Fruit fly (Drosophila melanogaster) whole organism, embryonic: ENCODE data around the gene Tti1.

Experiments used
- ATbp ChIP-seq: fragments of 200-800 bp; sonication (Bioruptor generic); optimal IDR thresholded peaks from 2 replicates; lab custom pipeline; 2017; ENCODE audit warnings: missing biosample characterization, mild to moderate bottlenecking, missing genetic modification characterization, missing genetic modification reagents
- BtbVII ChIP-seq: fragments of 200-800 bp; sonication (Bioruptor generic); optimal IDR thresholded peaks from 3 replicates; lab custom pipeline; 2017; ENCODE audit warnings: missing biosample characterization, mild to moderate bottlenecking, missing genetic modification characterization
- CG10366 ChIP-seq: fragments of 200-800 bp; sonication (Bioruptor generic); IDR thresholded peaks from 2 replicates; pipeline ENCODE4 v1.3.6; 2022; ENCODE audit warnings: missing biosample characterization, missing genetic modification characterization
- CG10979 ChIP-seq: fragments of 200-800 bp; sonication (Bioruptor generic); optimal IDR thresholded peaks from 2 replicates; lab custom pipeline; 2018; ENCODE audit warnings: missing biosample characterization, mild to moderate bottlenecking, missing genetic modification characterization, moderate library complexity
- CG11398 ChIP-seq: fragments of 200-800 bp; sonication (Bioruptor generic); optimal IDR thresholded peaks from 2 replicates; lab custom pipeline; 2016; ENCODE audit warnings: missing biosample characterization, missing genetic modification characterization
- CG12071 ChIP-seq: fragments of 200-800 bp; sonication (Bioruptor generic); optimal IDR thresholded peaks from 3 replicates; lab custom pipeline; 2018; ENCODE audit warnings: missing biosample characterization, mild to moderate bottlenecking, missing genetic modification characterization
- CG13123 ChIP-seq: fragments of 200-800 bp; sonication (Bioruptor generic); optimal IDR thresholded peaks from 2 replicates; lab custom pipeline; 2016; ENCODE audit warnings: missing biosample characterization, missing genetic modification characterization
- CG14441 ChIP-seq: fragments of 200-800 bp; sonication (Bioruptor generic); IDR thresholded peaks from 2 replicates; pipeline ENCODE4 v1.3.6; 2022; ENCODE audit warnings: missing biosample characterization, missing genetic modification characterization
- CG15479 ChIP-seq: fragments of 200-800 bp; sonication (Bioruptor generic); optimal IDR thresholded peaks from 3 replicates; lab custom pipeline; 2019; ENCODE audit warnings: missing biosample characterization, mild to moderate bottlenecking, missing genetic modification characterization, moderate library complexity
- CG16863 ChIP-seq: fragments of 200-800 bp; sonication (Bioruptor generic); optimal IDR thresholded peaks from 3 replicates; lab custom pipeline; 2016; ENCODE audit warnings: missing biosample characterization, missing genetic modification characterization
- CG17385 ChIP-seq: fragments of 200-800 bp; sonication (Bioruptor generic); optimal IDR thresholded peaks from 3 replicates; lab custom pipeline; 2018; ENCODE audit warnings: missing biosample characterization, mild to moderate bottlenecking, missing genetic modification characterization
- CG18599 ChIP-seq: fragments of 200-800 bp; sonication (Bioruptor generic); optimal IDR thresholded peaks from 3 replicates; lab custom pipeline; 2017; ENCODE audit warnings: missing biosample characterization, missing genetic modification characterization, mild to moderate bottlenecking, moderate library complexity, missing genetic modification reagents
- CG18764 ChIP-seq: fragments of 200-800 bp; sonication (Bioruptor generic); optimal IDR thresholded peaks from 3 replicates; lab custom pipeline; 2016; ENCODE audit warnings: missing biosample characterization, missing genetic modification characterization
- CG34422 ChIP-seq: fragments of 200-800 bp; sonication (Bioruptor generic); IDR thresholded peaks from 3 replicates; pipeline ENCODE4 v1.3.6; 2022; ENCODE audit warnings: missing biosample characterization, missing genetic modification characterization
- CG4820 ChIP-seq: fragments of 200-800 bp; sonication (Bioruptor generic); optimal IDR thresholded peaks from 3 replicates; lab custom pipeline; 2016; ENCODE audit warnings: missing biosample characterization, missing genetic modification characterization
- Dll ChIP-seq: fragments of 200-800 bp; sonication (Bioruptor generic); IDR thresholded peaks from 4 replicates; pipeline ENCODE4 v1.3.6; 2022; ENCODE audit warnings: missing biosample characterization, missing genetic modification characterization; ENCODE audit not compliant: partially characterized antibody
- Fer1 ChIP-seq: fragments of 200-800 bp; sonication (Bioruptor generic); optimal IDR thresholded peaks from 2 replicates; lab custom pipeline; 2017; ENCODE audit warnings: missing biosample characterization, mild to moderate bottlenecking, missing genetic modification characterization
- GATAe ChIP-seq: fragments of 200-800 bp; sonication (Bioruptor generic); conservative IDR thresholded peaks from 2 replicates; pipeline ENCODE4 v1.3.6; 2022; ENCODE audit warnings: missing biosample characterization, missing genetic modification characterization
- Hand ChIP-seq: fragments of 200-800 bp; sonication (Bioruptor generic); optimal IDR thresholded peaks from 2 replicates; lab custom pipeline; 2017; ENCODE audit warnings: mild to moderate bottlenecking, missing biosample characterization, missing genetic modification reagents, missing genetic modification characterization
- HmgD ChIP-seq: fragments of 200-800 bp; sonication (Bioruptor generic); optimal IDR thresholded peaks from 3 replicates; lab custom pipeline; 2016; ENCODE audit warnings: missing biosample characterization, missing genetic modification characterization
- HmgZ ChIP-seq: fragments of 200-800 bp; sonication (Bioruptor generic); optimal IDR thresholded peaks from 2 replicates; lab custom pipeline; 2018; ENCODE audit warnings: missing biosample characterization, mild to moderate bottlenecking, missing genetic modification characterization
- Jarid2 ChIP-seq: fragments of 200-800 bp; sonication (Bioruptor generic); optimal IDR thresholded peaks from 3 replicates; lab custom pipeline; 2017; ENCODE audit warnings: mild to moderate bottlenecking, missing biosample characterization, missing genetic modification reagents, missing genetic modification characterization
- Mad ChIP-seq: fragments of 200-800 bp; sonication (Bioruptor generic); optimal IDR thresholded peaks from 2 replicates; lab custom pipeline; 2016; ENCODE audit warnings: missing biosample characterization, missing genetic modification characterization
- Med ChIP-seq: fragments of 200-800 bp; sonication (Bioruptor generic); peaks from one replicate; lab custom pipeline; 2016; ENCODE audit warnings: missing biosample characterization, missing genetic modification characterization, mild to moderate bottlenecking, inconsistent platforms, moderate library complexity
- NFAT ChIP-seq: fragments of 200-800 bp; sonication (Bioruptor generic); IDR thresholded peaks from 2 replicates; pipeline ENCODE4 v1.3.6; 2022; ENCODE audit warnings: missing biosample characterization, missing genetic modification characterization
- Nf-YA ChIP-seq: fragments of 200-800 bp; sonication (Bioruptor generic); IDR thresholded peaks from 2 replicates; pipeline ENCODE4 v1.3.6; 2022; ENCODE audit warnings: missing biosample characterization, missing genetic modification characterization
- Opbp ChIP-seq: fragments of 200-800 bp; sonication (Bioruptor generic); IDR thresholded peaks from 3 replicates; pipeline ENCODE4 v1.3.6; 2022; ENCODE audit warnings: missing biosample characterization, missing genetic modification characterization; ENCODE audit not compliant: partially characterized antibody
- Poxn ChIP-seq: fragments of 200-800 bp; sonication (Bioruptor generic); IDR thresholded peaks from 2 replicates; pipeline ENCODE4 v1.3.6; 2022; ENCODE audit warnings: missing biosample characterization, missing genetic modification characterization
- Ravus ChIP-seq: fragments of 200-800 bp; sonication (Bioruptor generic); IDR thresholded peaks from 2 replicates; pipeline ENCODE4 v1.3.6; 2022; ENCODE audit warnings: missing biosample characterization, missing genetic modification characterization
- Tbp ChIP-seq: fragments of >200 bp; optimal IDR thresholded peaks from 2 replicates; lab custom pipeline; 2018; ENCODE audit warnings: missing biosample characterization, missing genetic modification characterization
- aop ChIP-seq: fragments of 200-800 bp; sonication (Bioruptor generic); IDR thresholded peaks from 2 replicates; pipeline ENCODE4 v1.3.6; 2022; ENCODE audit warnings: missing biosample characterization, missing genetic modification characterization
- bcd ChIP-seq: fragments of 200-800 bp; sonication (Bioruptor generic); optimal IDR thresholded peaks from 2 replicates; lab custom pipeline; 2017; ENCODE audit warnings: missing biosample characterization, mild to moderate bottlenecking, missing genetic modification characterization
- cas ChIP-seq: fragments of 200-800 bp; sonication (Bioruptor generic); IDR thresholded peaks from 2 replicates; pipeline ENCODE4 v1.3.6; 2022; ENCODE audit warnings: missing biosample characterization, missing genetic modification characterization
- cato ChIP-seq: fragments of 200-800 bp; sonication (Bioruptor generic); optimal IDR thresholded peaks from 2 replicates; lab custom pipeline; 2016; ENCODE audit warnings: missing biosample characterization, missing genetic modification characterization, borderline replicate concordance
- da ChIP-seq: fragments of 200-800 bp; sonication (Bioruptor generic); optimal IDR thresholded peaks from 2 replicates; lab custom pipeline; 2016; ENCODE audit warnings: missing biosample characterization, missing genetic modification characterization
- dati ChIP-seq: fragments of 200-800 bp; sonication (Bioruptor generic); IDR thresholded peaks from 2 replicates; pipeline ENCODE4 v1.3.6; 2022; ENCODE audit warnings: missing biosample characterization, missing genetic modification characterization
- dimm ChIP-seq: fragments of 200-800 bp; sonication (Bioruptor generic); IDR thresholded peaks from 2 replicates; pipeline ENCODE4 v1.3.6; 2022; ENCODE audit warnings: missing biosample characterization, missing genetic modification characterization
- exex ChIP-seq: fragments of 200-800 bp; sonication (Bioruptor generic); optimal IDR thresholded peaks from 4 replicates; lab custom pipeline; 2018; ENCODE audit warnings: missing biosample characterization, mild to moderate bottlenecking, missing genetic modification characterization, moderate library complexity
- fd102C ChIP-seq: fragments of 200-800 bp; sonication (Bioruptor generic); optimal IDR thresholded peaks from 2 replicates; lab custom pipeline; 2018; ENCODE audit warnings: missing biosample characterization, mild to moderate bottlenecking, missing genetic modification characterization, moderate library complexity
- fd96Cb ChIP-seq: fragments of 200-800 bp; sonication (Bioruptor generic); optimal IDR thresholded peaks from 2 replicates; lab custom pipeline; 2018; ENCODE audit warnings: missing biosample characterization, mild to moderate bottlenecking, missing genetic modification characterization, moderate library complexity
- klu ChIP-seq: fragments of 200-800 bp; sonication (Bioruptor generic); IDR thresholded peaks from 2 replicates; pipeline ENCODE4 v1.3.6; 2022; ENCODE audit warnings: missing biosample characterization, missing genetic modification characterization
- kni ChIP-seq: fragments of 200-800 bp; sonication (Bioruptor generic); optimal IDR thresholded peaks from 3 replicates; lab custom pipeline; 2017; ENCODE audit warnings: mild to moderate bottlenecking, missing biosample characterization, missing genetic modification reagents, missing genetic modification characterization
- oc ChIP-seq: fragments of 200-800 bp; sonication (Bioruptor generic); optimal IDR thresholded peaks from 2 replicates; lab custom pipeline; 2018; ENCODE audit warnings: missing biosample characterization, mild to moderate bottlenecking, missing genetic modification characterization, moderate library complexity
- org-1 ChIP-seq: fragments of 200-800 bp; sonication (Bioruptor generic); optimal IDR thresholded peaks from 2 replicates; lab custom pipeline; 2017; ENCODE audit warnings: missing biosample characterization, missing genetic modification characterization
- pb ChIP-seq: fragments of 200-800 bp; sonication (Bioruptor generic); optimal IDR thresholded peaks from 3 replicates; lab custom pipeline; 2016; ENCODE audit warnings: missing biosample characterization, missing genetic modification characterization
- pfk ChIP-seq: fragments of 200-800 bp; sonication (Bioruptor generic); optimal IDR thresholded peaks from 2 replicates; lab custom pipeline; 2018; ENCODE audit warnings: missing biosample characterization, mild to moderate bottlenecking, missing genetic modification characterization, moderate library complexity
- salm ChIP-seq: fragments of 200-800 bp; sonication (Bioruptor generic); optimal IDR thresholded peaks from 2 replicates; lab custom pipeline; 2018; ENCODE audit warnings: missing biosample characterization, mild to moderate bottlenecking, missing genetic modification characterization
- slbo ChIP-seq: fragments of 200-800 bp; sonication (Bioruptor generic); IDR thresholded peaks from 2 replicates; pipeline ENCODE4 v1.3.6; 2022; ENCODE audit warnings: missing biosample characterization, missing genetic modification characterization
- trem ChIP-seq: fragments of 200-800 bp; optimal IDR thresholded peaks from 3 replicates; lab custom pipeline; 2019; ENCODE audit warnings: missing biosample characterization, mild to moderate bottlenecking, missing genetic modification characterization, moderate library complexity
- vvl ChIP-seq: fragments of 200-800 bp; sonication (Bioruptor generic); IDR thresholded peaks from 2 replicates; pipeline ENCODE4 v1.3.6; 2022; ENCODE audit warnings: missing biosample characterization, missing genetic modification characterization

Tti1 gene

DNA sequence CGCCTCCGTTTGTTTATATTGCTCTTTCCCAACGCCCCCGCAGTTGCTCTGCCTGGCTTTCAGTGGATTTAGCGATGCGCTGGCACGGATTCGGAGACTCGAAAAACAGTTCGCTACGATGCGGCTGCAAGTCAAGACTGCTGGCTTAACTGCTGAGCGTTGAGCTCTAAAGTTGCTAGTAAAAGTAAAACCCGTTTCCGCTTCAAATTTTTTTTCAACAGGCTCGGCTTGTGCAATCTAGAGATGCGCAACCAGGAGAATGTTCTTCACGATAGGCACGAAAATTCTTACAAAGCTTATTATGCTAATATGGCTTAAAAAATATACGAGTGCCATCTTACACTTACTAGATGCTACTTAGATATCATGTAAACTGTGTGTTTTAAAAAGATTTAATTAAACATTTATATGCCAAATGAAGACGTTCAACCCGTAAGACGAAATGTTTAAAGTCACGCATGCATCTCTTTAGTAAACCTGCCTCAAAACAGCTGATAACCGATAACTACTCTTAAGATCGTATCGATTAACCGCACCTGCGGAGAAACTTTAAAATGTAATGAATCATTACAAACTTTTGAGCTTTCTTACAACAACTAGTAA is 7.1 kb downstream of the Tti1 start, which contains the start of gene CG12948 (continued):
- peak; percentile 91 for TF ChIP-seq Med (GFP tag; lab: Kevin White, UChicago)
- TF ChIP-seq Opbp (GFP tag; lab: Robert Waterston, UW): peak; percentile 76; the same call in 2 of the 3 replicates
- TF ChIP-seq bcd: no peak
- peak; percentile 67 for TF ChIP-seq slbo
- no peak for TF ChIP-seq Mad (GFP tag; lab: Kevin White, UChicago)
- peak; percentile 35 for TF ChIP-seq CG10979 (tag; lab: Kevin White, UChicago)
- TF ChIP-seq Jarid2 (GFP tag; lab: Kevin White, UChicago): no peak
- TF ChIP-seq aop (GFP tag; lab: Robert Waterston, UW): no peak
- TF ChIP-seq cas: no peak
- peak; percentile 32 for TF ChIP-seq BtbVII
- TF ChIP-seq HmgD (GFP tag; lab: Kevin White, UChicago): peak; percentile 21
- peak; percentile 69 for TF ChIP-seq vvl (GFP tag; lab: Robert Waterston, UW)
- TF ChIP-seq CG11398 (GFP tag; lab: Kevin White, UChicago): no peak
- no peak for TF ChIP-seq Hand (GFP tag; lab: Kevin White, UChicago)
- no peak for TF ChIP-seq da (GFP tag; lab: Kevin White, UChicago)
- TF ChIP-seq CG13123: no peak
- TF ChIP-seq klu (GFP tag; lab: Robert Waterston, UW): peak; percentile 56; the same call in 1 of the 2 replicates
- 0 out of 3 replicates have a peak, but pooled peaks have one; percentile 40 for TF ChIP-seq CG34422 (GFP tag; lab: Robert Waterston, UW)
- peak; percentile 3 for TF ChIP-seq fd96Cb
- TF ChIP-seq CG15479 (GFP tag; lab: Kevin White, UChicago): peak; percentile 46
- TF ChIP-seq CG14441 (GFP tag; lab: Robert Waterston, UW): 0 out of 2 replicates have a peak, but pooled peaks have one; percentile 10
- TF ChIP-seq cato (GFP tag; lab: Kevin White, UChicago): no peak
- TF ChIP-seq Poxn (GFP tag; lab: Robert Waterston, UW): no peak
- TF ChIP-seq Fer1 (GFP tag; lab: Kevin White, UChicago): peak; percentile 57
- TF ChIP-seq HmgZ (tag; lab: Kevin White, UChicago): peak; percentile 63
- TF ChIP-seq kni (GFP tag; lab: Kevin White, UChicago): peak; percentile 54
- no peak for TF ChIP-seq CG12071 (GFP tag; lab: Kevin White, UChicago)
- TF ChIP-seq CG17385 (GFP tag; lab: Kevin White, UChicago): peak; percentile 56
- no peak for TF ChIP-seq ATbp (GFP tag; lab: Kevin White, UChicago)
- TF ChIP-seq CG10366 (GFP tag; lab: Robert Waterston, UW): peak; percentile 11; the same call in 1 of the 2 replicates
- peak; percentile 12 for TF ChIP-seq CG16863 (GFP tag; lab: Kevin White, UChicago)
- no peak for TF ChIP-seq Ravus (GFP tag; lab: Robert Waterston, UW)
- TF ChIP-seq dati (GFP tag; lab: Robert Waterston, UW): no peak
- TF ChIP-seq Nf-YA (GFP tag; lab: Robert Waterston, UW): no peak
- no peak for TF ChIP-seq org-1 (GFP tag; lab: Kevin White, UChicago)
- TF ChIP-seq pfk (GFP tag; lab: Kevin White, UChicago): no peak
- TF ChIP-seq Tbp (GFP tag; lab: Kevin White, UChicago): no peak
- no peak for TF ChIP-seq CG18764
- TF ChIP-seq trem (tag; lab: Kevin White, UChicago): peak; percentile 56
- no peak for TF ChIP-seq exex (tag; lab: Kevin White, UChicago)
- TF ChIP-seq dimm (GFP tag; lab: Robert Waterston, UW): no peak
- TF ChIP-seq CG4820 (GFP tag; lab: Kevin White, UChicago): peak; percentile 46
- TF ChIP-seq oc (tag; lab: Kevin White, UChicago): no peak
- TF ChIP-seq CG18599 (GFP tag; lab: Kevin White, UChicago): no peak
- no peak for TF ChIP-seq GATAe
- TF ChIP-seq fd102C (GFP tag; lab: Kevin White, UChicago): no peak
- TF ChIP-seq pb (GFP tag; lab: Kevin White, UChicago): no peak
- TF ChIP-seq Dll (GFP tag; lab: Robert Waterston, UW): peak; percentile 99
- no peak for TF ChIP-seq salm (tag; lab: Kevin White, UChicago)
- peak; percentile 64 for TF ChIP-seq NFAT (GFP tag; lab: Robert Waterston, UW)
